Worm (Caenorhabditis elegans): ENCODE results near the gene Y54F10AM.8.

ce11 chrIII:2468202-2468601 lies 39.6 kb downstream of the Y54F10AM.8 start, which contains the start of the genes E02H9.9 and E02H9.1:
- TF ChIP-seq ama-1 (optimal IDR thresholded peaks at IDR 0.05) (no peak), ceh-19 (GFP tag; optimal IDR thresholded peaks at IDR 0.05) (no peak), hlh-13 (GFP tag; optimal IDR thresholded peaks at IDR 0.05) (no peak), fkh-10 (GFP tag; optimal IDR thresholded peaks at IDR 0.05) (no peak), elt-2 (tag; optimal IDR thresholded peaks at IDR 0.05) (no peak), ceh-14 (tag; optimal IDR thresholded peaks at IDR 0.05) (no peak), Y22D7AL.16 (tag; optimal IDR thresholded peaks at IDR 0.05) (no peak), ahr-1 (tag; optimal IDR thresholded peaks at IDR 0.05) (no peak), fax-1 (tag; optimal IDR thresholded peaks at IDR 0.05) (no peak), lin-11 (tag; optimal IDR thresholded peaks at IDR 0.05) (no peak), dmd-4 (tag; optimal IDR thresholded peaks at IDR 0.05; ENCODE audit: borderline replicate concordance) (no peak), dve-1 (tag; optimal IDR thresholded peaks at IDR 0.05) (no peak), ets-4 (tag; optimal IDR thresholded peaks at IDR 0.05) (no peak)

All from whole organism, late embryonic.